Fruit fly (Drosophila melanogaster) whole organism, embryonic: ENCODE measurements around the gene Lsp2.

Experiments used
- Abd-B ChIP-seq: fragments of 200-800 bp; sonication (Bioruptor generic); optimal IDR thresholded peaks from 2 replicates; lab custom pipeline; 2018; ENCODE audit warnings: missing biosample characterization, mild to moderate bottlenecking, missing genetic modification characterization, moderate library complexity
- Awh ChIP-seq: fragments of 200-800 bp; sonication (Bioruptor generic); IDR thresholded peaks from 2 replicates; pipeline ENCODE4, ENCODE4 v1.3.6; 2022; ENCODE audit warnings: missing biosample characterization, missing genetic modification characterization
- Blimp-1 ChIP-seq: fragments of 200-800 bp; sonication (Bioruptor generic); optimal IDR thresholded peaks from 3 replicates; lab custom pipeline; 2018; ENCODE audit warnings: missing biosample characterization, missing genetic modification characterization, mild to moderate bottlenecking, moderate library complexity, missing genetic modification reagents
- CG10959 ChIP-seq: fragments of 200-800 bp; sonication (Bioruptor generic); IDR thresholded peaks from 2 replicates; pipeline ENCODE4 v1.3.6; 2022; ENCODE audit warnings: missing biosample characterization, missing genetic modification characterization
- CG11504 ChIP-seq: fragments of 200-800 bp; sonication (Bioruptor generic); optimal IDR thresholded peaks from 3 replicates; lab custom pipeline; 2019; ENCODE audit warnings: missing biosample characterization, mild to moderate bottlenecking, missing genetic modification characterization, moderate library complexity
- CG12299 ChIP-seq: fragments of 200-800 bp; sonication (Bioruptor generic); optimal IDR thresholded peaks from 2 replicates; lab custom pipeline; 2018; ENCODE audit warnings: missing biosample characterization, mild to moderate bottlenecking, missing genetic modification characterization
- CG13894 ChIP-seq: fragments of 200-800 bp; sonication (Bioruptor generic); optimal IDR thresholded peaks from 3 replicates; lab custom pipeline; 2018; ENCODE audit warnings: missing biosample characterization, mild to moderate bottlenecking, missing genetic modification characterization, moderate library complexity
- CG14050 ChIP-seq: fragments of 200-800 bp; sonication (Bioruptor generic); IDR thresholded peaks from 3 replicates; pipeline ENCODE4 v1.3.6; 2022; ENCODE audit warnings: missing biosample characterization, missing genetic modification characterization
- CG17361 ChIP-seq: fragments of 200-800 bp; sonication (Bioruptor generic); IDR thresholded peaks from 3 replicates; pipeline ENCODE4 v1.3.6; 2022; ENCODE audit warnings: missing biosample characterization, missing genetic modification characterization
- CG18476 ChIP-seq: fragments of 200-800 bp; sonication (Bioruptor generic); optimal IDR thresholded peaks from 2 replicates; lab custom pipeline; 2016; ENCODE audit warnings: missing biosample characterization, mild to moderate bottlenecking, missing genetic modification characterization
- CG18764 ChIP-seq: fragments of 200-800 bp; sonication (Bioruptor generic); optimal IDR thresholded peaks from 3 replicates; lab custom pipeline; 2016; ENCODE audit warnings: missing biosample characterization, missing genetic modification characterization
- CG4854 ChIP-seq: fragments of 200-800 bp; sonication (Bioruptor generic); optimal IDR thresholded peaks from 2 replicates; lab custom pipeline; 2016; ENCODE audit warnings: missing biosample characterization, missing genetic modification characterization, inconsistent platforms
- Doc3 ChIP-seq: fragments of 200-800 bp; sonication (Bioruptor generic); IDR thresholded peaks from 3 replicates; pipeline ENCODE4 v1.3.6; 2022; ENCODE audit warnings: missing biosample characterization, missing genetic modification characterization; ENCODE audit not compliant: partially characterized antibody
- Ets65A ChIP-seq: fragments of 200-800 bp; sonication (Bioruptor generic); peaks from one replicate; lab custom pipeline; 2016; ENCODE audit warnings: missing biosample characterization, missing genetic modification characterization
- HLH3B ChIP-seq: fragments of 200-800 bp; sonication (Bioruptor generic); IDR thresholded peaks from 2 replicates; pipeline ENCODE4 v1.3.6; 2022; ENCODE audit warnings: missing biosample characterization, missing genetic modification characterization
- Pdp1 ChIP-seq, 2 experiments: fragments of 200-800 bp; sonication (Bioruptor generic); optimal IDR thresholded peaks; 3 replicates each; lab custom pipeline; 2016; ENCODE audit warnings: missing biosample characterization in 2 of 2, missing genetic modification characterization in 2 of 2, mild to moderate bottlenecking in 1 of 2, moderate library complexity in 1 of 2
- Sox102F ChIP-seq: fragments of 200-800 bp; sonication (Bioruptor generic); optimal IDR thresholded peaks from 2 replicates; lab custom pipeline; 2018; ENCODE audit warnings: missing biosample characterization, mild to moderate bottlenecking, missing genetic modification characterization, moderate library complexity
- abd-A ChIP-seq: fragments of 200-800 bp; sonication (Bioruptor generic); optimal IDR thresholded peaks from 3 replicates; lab custom pipeline; 2019; ENCODE audit warnings: missing biosample characterization, mild to moderate bottlenecking, missing genetic modification characterization, moderate library complexity
- ap ChIP-seq: fragments of 200-800 bp; sonication (Bioruptor generic); IDR thresholded peaks from 2 replicates; pipeline ENCODE4 v1.3.6; 2022; ENCODE audit warnings: missing biosample characterization, missing genetic modification characterization
- bbx ChIP-seq: fragments of 200-800 bp; sonication (Bioruptor generic); IDR thresholded peaks from 2 replicates; pipeline ENCODE4 v1.3.6; 2022; ENCODE audit warnings: missing biosample characterization, missing genetic modification characterization; ENCODE audit not compliant: partially characterized antibody
- bsh ChIP-seq, 2 experiments: fragments of 200-800 bp; sonication (Bioruptor generic); optimal IDR thresholded peaks; 2 replicates each; lab custom pipeline; 2017 to 2018; ENCODE audit warnings: mild to moderate bottlenecking in 2 of 2, missing biosample characterization in 2 of 2, missing genetic modification characterization in 2 of 2, moderate library complexity in 1 of 2
- cad ChIP-seq: fragments of >200 bp; optimal IDR thresholded peaks from 2 replicates; lab custom pipeline; 2017; ENCODE audit warnings: missing biosample characterization, missing genetic modification characterization
- chinmo ChIP-seq: fragments of 200-800 bp; sonication (Bioruptor generic); IDR thresholded peaks from 4 replicates; pipeline ENCODE4 v1.3.6; 2022; ENCODE audit warnings: missing biosample characterization, missing genetic modification characterization; ENCODE audit not compliant: partially characterized antibody
- croc ChIP-seq: fragments of 200-800 bp; sonication (Bioruptor generic); conservative IDR thresholded peaks from 3 replicates; pipeline ENCODE4 v1.3.6; 2022; ENCODE audit warnings: missing biosample characterization, missing genetic modification characterization
- exex ChIP-seq: fragments of 200-800 bp; sonication (Bioruptor generic); optimal IDR thresholded peaks from 4 replicates; lab custom pipeline; 2018; ENCODE audit warnings: missing biosample characterization, mild to moderate bottlenecking, missing genetic modification characterization, moderate library complexity
- fru ChIP-seq: fragments of >200 bp; optimal IDR thresholded peaks from 2 replicates; lab custom pipeline; 2017
- gcm2 ChIP-seq: fragments of 200-800 bp; sonication (Bioruptor generic); optimal IDR thresholded peaks from 2 replicates; lab custom pipeline; 2016; ENCODE audit warnings: missing biosample characterization, missing genetic modification characterization
- hbn ChIP-seq: fragments of 200-800 bp; sonication (Bioruptor generic); IDR thresholded peaks from 2 replicates; pipeline ENCODE4 v1.3.6; 2022; ENCODE audit warnings: missing biosample characterization, missing genetic modification characterization; ENCODE audit not compliant: partially characterized antibody
- knrl ChIP-seq: fragments of 200-800 bp; sonication (Bioruptor generic); IDR thresholded peaks from 3 replicates; pipeline ENCODE4 v1.3.6; 2022; ENCODE audit warnings: missing biosample characterization, missing genetic modification characterization; ENCODE audit not compliant: partially characterized antibody
- lab ChIP-seq: fragments of 200-800 bp; sonication (Bioruptor generic); optimal IDR thresholded peaks from 3 replicates; lab custom pipeline; 2017; ENCODE audit warnings: missing biosample characterization, missing genetic modification characterization, mild to moderate bottlenecking, moderate library complexity, missing genetic modification reagents
- maf-S ChIP-seq: fragments of 200-800 bp; sonication (Bioruptor generic); optimal IDR thresholded peaks from 2 replicates; lab custom pipeline; 2016; ENCODE audit warnings: missing biosample characterization, missing genetic modification characterization
- odd ChIP-seq: fragments of 200-800 bp; sonication (Bioruptor generic); optimal IDR thresholded peaks from 2 replicates; lab custom pipeline; 2017; ENCODE audit warnings: missing biosample characterization, mild to moderate bottlenecking, missing genetic modification characterization
- run ChIP-seq: fragments of 200-800 bp; sonication (Bioruptor generic); optimal IDR thresholded peaks from 3 replicates; lab custom pipeline; 2018; ENCODE audit warnings: missing biosample characterization, mild to moderate bottlenecking, missing genetic modification characterization
- scrt ChIP-seq: fragments of 200-800 bp; sonication (Bioruptor generic); optimal IDR thresholded peaks from 2 replicates; lab custom pipeline; 2018; ENCODE audit warnings: missing biosample characterization, mild to moderate bottlenecking, missing genetic modification characterization, moderate library complexity
- sd ChIP-seq: fragments of 200-800 bp; sonication (Bioruptor generic); optimal IDR thresholded peaks from 3 replicates; lab custom pipeline; 2018; ENCODE audit warnings: missing biosample characterization, mild to moderate bottlenecking, missing genetic modification characterization, moderate library complexity
- sens ChIP-seq: fragments of 200-800 bp; sonication (Bioruptor generic); peaks from one replicate; lab custom pipeline; 2016; ENCODE audit warnings: missing biosample characterization, missing genetic modification characterization
- sqz ChIP-seq: fragments of 200-800 bp; sonication (Bioruptor generic); optimal IDR thresholded peaks from 3 replicates; lab custom pipeline; 2018; ENCODE audit warnings: missing biosample characterization, mild to moderate bottlenecking, missing genetic modification characterization
- ssp ChIP-seq: fragments of 200-800 bp; sonication (Bioruptor generic); IDR thresholded peaks from 2 replicates; pipeline ENCODE4 v1.3.6; 2022; ENCODE audit warnings: missing biosample characterization, missing genetic modification characterization
- stc ChIP-seq: fragments of 200-800 bp; sonication (Bioruptor generic); IDR thresholded peaks from 2 replicates; pipeline ENCODE4 v1.3.6; 2022; ENCODE audit warnings: missing biosample characterization, missing genetic modification characterization
- vvl ChIP-seq: fragments of 200-800 bp; sonication (Bioruptor generic); IDR thresholded peaks from 2 replicates; pipeline ENCODE4 v1.3.6; 2022; ENCODE audit warnings: missing biosample characterization, missing genetic modification characterization

The Lsp2 gene

DNA sequence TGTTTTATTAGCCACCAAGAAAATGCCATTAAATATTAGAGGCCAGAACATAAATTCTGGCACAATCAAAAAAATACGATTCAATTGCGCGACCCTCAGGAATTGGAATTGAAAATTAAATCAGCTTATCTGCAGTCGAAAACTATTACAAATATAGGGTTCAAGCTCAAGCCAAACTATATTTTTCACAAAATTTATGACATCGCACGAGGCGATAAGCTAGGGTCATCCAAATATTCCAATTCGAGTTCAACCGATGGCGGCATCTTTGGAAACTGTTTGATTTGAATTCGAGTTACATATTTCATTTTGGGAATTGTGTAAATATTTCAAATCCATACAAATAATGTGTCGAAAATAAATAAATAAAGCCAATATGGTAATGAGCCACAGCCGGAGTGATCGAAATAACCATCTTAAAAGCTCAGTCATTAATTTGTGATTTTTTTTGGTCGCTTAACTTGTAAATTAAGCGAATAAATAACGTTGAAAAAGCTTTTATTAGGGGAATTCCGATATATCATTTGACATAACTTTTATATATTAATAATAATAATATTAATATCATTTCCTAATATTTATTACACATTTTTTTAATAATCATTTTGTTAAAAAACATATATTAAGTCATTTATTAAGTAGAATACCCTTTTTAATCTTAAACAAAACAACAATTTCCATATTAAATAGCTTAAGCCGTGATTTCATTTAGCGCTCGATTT, 44.1 kb upstream of the Lsp2 start (continued):
- TF ChIP-seq hbn (GFP tag; lab: Robert Waterston, UW) (no peak), CG10959 (no peak), CG14050 (GFP tag; lab: Robert Waterston, UW) (no peak), CG18764 (GFP tag; lab: Kevin White, UChicago) (no peak), odd (GFP tag; lab: Kevin White, UChicago) (peak; percentile 25), lab (peak; percentile 35), Pdp1 (GFP tag; optimal IDR thresholded peaks at IDR 0.05; lab: Kevin White, UChicago) (peak in 1 of 2 experiments; percentile 57), gcm2 (GFP tag; lab: Kevin White, UChicago) (no peak), run (tag; lab: Kevin White, UChicago) (peak; percentile 19), Sox102F (peak; percentile 43), croc (GFP tag; lab: Robert Waterston, UW) (no peak), exex (tag; lab: Kevin White, UChicago) (no peak), scrt (GFP tag; lab: Kevin White, UChicago) (no peak), ssp (no peak), Blimp-1 (GFP tag; lab: Kevin White, UChicago) (peak; percentile 29), chinmo (GFP tag; lab: Robert Waterston, UW) (0 out of 4 replicates have a peak, but pooled peaks have one; percentile 21), bsh (GFP tag; optimal IDR thresholded peaks at IDR 0.05; lab: Kevin White, UChicago) (peak in 1 of 2 experiments; percentile 16), stc (GFP tag; lab: Robert Waterston, UW) (no peak), sqz (GFP tag; lab: Kevin White, UChicago) (peak; percentile 21), ap (GFP tag; lab: Robert Waterston, UW) (no peak)
- TF ChIP-seq, all 482 proteins: peak for 60

DNA sequence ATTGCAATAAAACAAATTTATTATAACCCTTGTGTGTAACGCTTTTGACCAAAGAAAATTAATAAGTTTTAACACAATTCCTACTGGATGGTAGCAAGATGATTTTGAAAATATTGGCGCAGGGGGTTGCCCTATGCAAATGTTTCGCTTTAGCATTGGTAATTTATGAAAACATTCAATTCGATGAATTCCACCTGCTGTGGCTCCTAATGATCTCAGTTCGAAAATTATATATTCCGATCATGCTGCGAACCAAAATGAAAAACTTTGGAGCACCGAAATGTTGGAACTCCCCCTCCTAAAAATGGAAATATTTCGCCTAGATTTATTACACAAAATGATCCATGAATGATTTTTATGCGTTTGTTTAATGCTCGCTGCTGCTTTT, 43.5 kb upstream of the Lsp2 start:
- TF ChIP-seq HLH3B = no peak
- TF ChIP-seq CG4854 (GFP tag; lab: Kevin White, UChicago) = no peak
- 0 out of 3 replicates have a peak, but pooled peaks have one; percentile 12 for TF ChIP-seq CG17361
- TF ChIP-seq Doc3 (GFP tag; lab: Robert Waterston, UW) = no peak
- TF ChIP-seq chinmo (GFP tag; lab: Robert Waterston, UW) = 0 out of 4 replicates have a peak, but pooled peaks have one; percentile 27
- no peak for TF ChIP-seq CG12299 (tag; lab: Kevin White, UChicago)
- TF ChIP-seq sd (tag; lab: Kevin White, UChicago) = peak; percentile 63
- TF ChIP-seq bbx (GFP tag; lab: Robert Waterston, UW) = no peak
- TF ChIP-seq Awh (GFP tag; lab: Robert Waterston, UW) = peak; percentile 67
- TF ChIP-seq fru (lab: Kevin White, UChicago) = no peak
- no peak for TF ChIP-seq Abd-B (GFP tag; lab: Kevin White, UChicago)
- no peak for TF ChIP-seq CG11504
- no peak for TF ChIP-seq CG18476 (GFP tag; lab: Kevin White, UChicago)
- no peak for TF ChIP-seq knrl (GFP tag; lab: Robert Waterston, UW)
- peak; percentile 78 for TF ChIP-seq vvl (GFP tag; lab: Robert Waterston, UW)
- TF ChIP-seq sens (GFP tag; lab: Kevin White, UChicago) = peak; percentile 22

DNA sequence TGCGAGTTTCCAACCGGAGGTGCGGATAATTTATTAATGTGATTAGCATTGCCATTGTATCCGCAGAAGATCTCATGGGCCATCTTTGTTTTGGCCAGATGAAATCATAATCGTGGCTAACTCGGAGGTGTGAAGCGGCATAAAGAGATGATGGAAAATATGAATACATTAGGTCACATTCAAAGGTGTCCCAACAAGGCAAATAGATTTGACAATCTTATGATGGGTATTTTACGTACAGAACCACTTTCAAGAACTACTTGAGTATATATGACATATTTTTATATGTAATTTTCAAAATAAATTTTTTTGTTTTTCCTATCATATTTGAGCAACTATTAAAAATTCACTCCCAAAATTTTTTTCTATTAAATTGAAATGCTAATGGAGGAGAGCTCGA, 40.9 kb upstream of the Lsp2 start, which contains the start of gene CG17154:
Gene CG17154 (plus strand): TSS at position 301 of the 400 bp plus-strand sequence.
- TF ChIP-seq cad (GFP tag; lab: Kevin White, UChicago) = no peak
- peak; percentile 44 for TF ChIP-seq Ets65A (GFP tag; lab: Kevin White, UChicago)
- TF ChIP-seq maf-S = no peak
- TF ChIP-seq abd-A = peak; percentile 40
- TF ChIP-seq CG13894 (tag; lab: Kevin White, UChicago) = peak; percentile 17
- TF ChIP-seq, all 482 proteins: peak for 3
